Worm (Caenorhabditis elegans) whole organism, early embryonic: ENCODE results near the gene Y43F8C.5.

ENCODE experiments used
- B0310.2 ChIP-seq: sonication (generic microtip); optimal IDR thresholded peaks from 2 replicates; lab custom pipeline; 2016; ENCODE audit warnings: mild to moderate bottlenecking, missing genetic modification characterization, missing compliant biosample characterization
- F13C5.2 ChIP-seq: sonication (generic microtip); optimal IDR thresholded peaks from 2 replicates; lab custom pipeline; 2017; ENCODE audit warnings: mild to moderate bottlenecking, missing genetic modification characterization, inconsistent platforms, missing compliant biosample characterization
- aly-1 ChIP-seq: sonication (generic microtip); optimal IDR thresholded peaks from 2 replicates; lab custom pipeline; 2016; ENCODE audit warnings: missing genetic modification characterization, missing compliant biosample characterization
- ama-1 ChIP-seq: fragments of 150-350 bp; optimal IDR thresholded peaks from 2 replicates; lab custom pipeline; 2014
- ceh-13 ChIP-seq: fragments of 200-800 bp; sonication (Bioruptor generic); optimal IDR thresholded peaks from 2 replicates; lab custom pipeline; 2018; ENCODE audit warnings: mild to moderate bottlenecking, missing genetic modification characterization, missing compliant biosample characterization
- ceh-36 ChIP-seq: sonication (generic microtip); optimal IDR thresholded peaks from 2 replicates; lab custom pipeline; 2016; ENCODE audit warnings: missing genetic modification characterization, inconsistent platforms, missing compliant biosample characterization
- ets-7 ChIP-seq: sonication (generic microtip); optimal IDR thresholded peaks from 2 replicates; lab custom pipeline; 2016; ENCODE audit warnings: missing genotype, missing genetic modification characterization, missing compliant biosample characterization
- flt-1 ChIP-seq: fragments of 200-800 bp; sonication (Bioruptor generic); IDR thresholded peaks from 2 replicates; pipeline ENCODE4 v1.3.6; 2022; ENCODE audit warnings: missing genetic modification characterization, missing compliant biosample characterization
- hmbx-1 ChIP-seq: sonication (generic microtip); optimal IDR thresholded peaks from 2 replicates; lab custom pipeline; 2016; ENCODE audit warnings: mild to moderate bottlenecking, missing genetic modification characterization, missing compliant biosample characterization
- hmg-4 ChIP-seq: fragments of 200-800 bp; sonication (Bioruptor generic); optimal IDR thresholded peaks from 2 replicates; lab custom pipeline; 2018; ENCODE audit warnings: mild to moderate bottlenecking, missing genetic modification characterization, missing compliant biosample characterization
- hnd-1 ChIP-seq: sonication (generic microtip); optimal IDR thresholded peaks from 2 replicates; lab custom pipeline; 2016; ENCODE audit warnings: missing genetic modification characterization, missing compliant biosample characterization
- pes-1 ChIP-seq: fragments of 200-800 bp; sonication (Bioruptor generic); IDR thresholded peaks from 2 replicates; pipeline ENCODE4 v1.3.6; 2022; ENCODE audit warnings: missing genetic modification reagents, missing genetic modification characterization, missing compliant biosample characterization
- scrt-1 ChIP-seq: fragments of 200-800 bp; sonication (Bioruptor generic); IDR thresholded peaks from 2 replicates; pipeline ENCODE4 v1.3.6; 2022; ENCODE audit warnings: missing genetic modification characterization, missing compliant biosample characterization
- sea-1 ChIP-seq: fragments of 200-800 bp; sonication (Bioruptor generic); conservative IDR thresholded peaks from 2 replicates; pipeline ENCODE4 v1.3.6; 2022; ENCODE audit warnings: missing genetic modification characterization, missing compliant biosample characterization
- tbx-11 ChIP-seq: fragments of 200-800 bp; sonication (Bioruptor generic); IDR thresholded peaks from 2 replicates; pipeline ENCODE4 v1.3.6; 2022; ENCODE audit warnings: missing genetic modification characterization, missing compliant biosample characterization
- tbx-37 ChIP-seq: fragments of 200-800 bp; sonication (Bioruptor generic); conservative IDR thresholded peaks from 2 replicates; pipeline ENCODE4 v1.3.6; 2022; ENCODE audit warnings: missing genetic modification reagents, missing genetic modification characterization, missing compliant biosample characterization
- tra-4 ChIP-seq: sonication (generic microtip); optimal IDR thresholded peaks from 2 replicates; lab custom pipeline; 2017; ENCODE audit warnings: missing genetic modification characterization, missing compliant biosample characterization

Gene Y43F8C.5

DNA sequence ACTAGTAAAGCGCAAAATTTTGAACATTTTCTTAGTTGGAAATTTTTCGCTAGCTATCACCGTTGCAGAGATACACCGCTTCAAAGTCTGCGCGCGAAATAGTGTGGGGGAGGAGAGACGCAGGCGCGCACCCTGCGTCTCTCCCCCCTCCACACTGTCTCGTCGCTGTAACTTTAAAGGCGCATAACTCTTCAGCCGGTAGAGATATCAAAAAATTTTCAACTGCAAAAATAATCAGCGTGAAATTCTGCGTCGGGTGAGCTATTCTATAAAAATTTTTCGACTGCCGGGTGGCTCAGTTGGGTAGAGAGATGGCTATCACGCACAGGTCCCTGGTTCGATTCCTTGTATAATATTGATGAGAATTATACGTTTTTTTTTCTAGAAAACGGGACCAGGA lies 2.9 kb downstream of the Y43F8C.5 start:
- TF ChIP-seq B0310.2: no peak
- no peak for TF ChIP-seq ets-7 (tag; lab: Kevin White, UChicago)
- TF ChIP-seq hmg-4: peak; percentile 37
- peak; percentile 53 for TF ChIP-seq pes-1
- no peak for TF ChIP-seq sea-1 (GFP tag; lab: Robert Waterston, UW)
- no peak for TF ChIP-seq ceh-36 (tag; lab: Kevin White, UChicago)
- TF ChIP-seq hnd-1 (tag; lab: Kevin White, UChicago): no peak

DNA sequence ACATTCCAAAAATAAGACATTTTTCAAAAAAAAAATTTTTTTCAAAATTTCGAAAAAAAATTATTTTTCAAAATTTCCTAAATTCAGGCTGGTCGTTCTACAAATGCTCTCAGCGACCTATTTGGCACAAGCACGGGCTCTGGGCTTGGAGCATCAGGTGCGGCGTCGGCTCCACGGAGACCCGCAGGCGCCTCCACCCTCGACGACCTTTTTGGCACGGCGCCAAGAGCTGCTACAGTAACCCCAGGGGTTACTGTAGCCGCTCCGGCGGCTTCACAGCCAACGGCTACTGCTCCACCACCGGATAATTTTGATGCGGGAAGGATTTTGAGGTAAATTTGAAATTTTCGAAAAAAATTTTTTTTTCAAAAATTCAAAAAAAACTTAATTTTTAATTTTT lies 6.7 kb downstream of the Y43F8C.5 start:
- no peak for TF ChIP-seq F13C5.2
- TF ChIP-seq sea-1 (GFP tag; lab: Robert Waterston, UW): no peak
- no peak for TF ChIP-seq hmbx-1
- TF ChIP-seq ama-1 (lab: Kevin White, UChicago): no peak
- no peak for TF ChIP-seq tra-4
- TF ChIP-seq B0310.2: no peak
- TF ChIP-seq tbx-11 (GFP tag; lab: Robert Waterston, UW): no peak

DNA sequence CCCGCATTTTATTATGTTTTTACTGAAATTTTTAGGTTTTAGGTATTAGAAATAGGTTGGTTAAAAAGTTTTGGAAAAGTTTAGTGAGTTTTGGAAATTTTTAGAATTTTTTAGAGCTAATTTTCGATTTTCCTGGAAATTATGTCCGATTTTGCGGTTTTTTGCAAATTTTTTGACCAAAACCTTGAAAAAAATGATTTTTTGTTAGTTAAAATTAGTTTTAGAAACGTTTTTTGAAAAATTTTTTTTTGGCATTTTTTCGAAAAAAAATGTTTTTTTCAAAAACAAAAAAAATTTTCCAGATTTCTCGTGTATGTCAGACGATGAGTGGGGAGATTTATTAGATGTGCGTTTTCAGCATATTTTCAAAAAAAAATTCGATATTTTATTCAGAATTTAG lies 7.7 kb downstream of the Y43F8C.5 start, which contains the start of gene dyf-19:
dyf-19 (plus strand) TSS at position 301 of the 400 bp plus-strand sequence.
- TF ChIP-seq ceh-13 (GFP tag; lab: Kevin White, UChicago): no peak
- TF ChIP-seq ama-1 (lab: Kevin White, UChicago): no peak
- TF ChIP-seq tbx-37 (GFP tag; lab: Robert Waterston, UW): no peak
- no peak for TF ChIP-seq hmbx-1
- TF ChIP-seq aly-1 (tag; lab: Kevin White, UChicago): no peak
- no peak for TF ChIP-seq scrt-1
- TF ChIP-seq ceh-36 (tag; lab: Kevin White, UChicago): no peak
- TF ChIP-seq sea-1 (GFP tag; lab: Robert Waterston, UW): no peak
- no peak for TF ChIP-seq pes-1
- no peak for TF ChIP-seq flt-1 (GFP tag; lab: Robert Waterston, UW)
- TF ChIP-seq ets-7 (tag; lab: Kevin White, UChicago): no peak
- TF ChIP-seq hnd-1 (tag; lab: Kevin White, UChicago): no peak
- no peak for TF ChIP-seq tbx-11 (GFP tag; lab: Robert Waterston, UW)
- no peak for TF ChIP-seq F13C5.2
- no peak for TF ChIP-seq hmg-4
- no peak for TF ChIP-seq tra-4
- no peak for TF ChIP-seq B0310.2

DNA sequence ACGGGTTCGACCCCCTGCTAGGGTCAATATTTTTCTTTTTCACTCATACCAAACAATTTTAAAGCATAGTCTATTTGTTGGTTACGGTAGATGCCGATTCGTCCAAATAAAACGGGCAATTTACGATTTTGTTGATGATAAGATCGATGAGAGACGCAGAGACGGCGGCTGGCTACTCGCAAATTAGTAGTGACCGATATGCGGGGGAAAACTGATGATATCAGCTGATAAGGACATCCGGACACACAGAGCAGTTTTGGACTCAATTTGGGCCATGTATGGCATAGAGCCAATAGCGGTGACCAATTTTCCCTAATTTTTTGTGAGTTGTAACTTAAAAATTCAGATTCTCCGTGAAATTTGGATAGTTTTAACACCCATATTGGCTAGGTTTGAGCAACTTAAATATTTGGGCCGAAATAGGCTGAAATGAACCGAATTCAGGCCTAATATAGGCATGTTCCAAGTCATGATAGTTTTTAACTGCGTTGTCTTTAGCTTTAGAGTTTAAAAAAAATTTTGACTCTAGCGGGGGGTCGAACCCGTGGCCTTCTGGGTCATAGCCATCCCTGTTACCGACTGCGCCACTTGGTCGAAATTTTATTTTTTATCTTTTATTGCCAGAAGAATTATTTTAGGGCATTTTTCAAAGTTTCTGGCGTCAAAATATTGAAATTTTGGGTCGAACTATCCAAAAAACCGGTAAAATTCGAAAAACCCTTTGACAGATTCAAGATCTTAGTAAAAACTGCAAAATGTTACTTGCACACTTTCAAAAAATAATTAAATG lies 8.7 kb downstream of the Y43F8C.5 start:
- no peak for TF ChIP-seq tbx-37 (GFP tag; lab: Robert Waterston, UW)
- TF ChIP-seq B0310.2: no peak
- TF ChIP-seq ets-7 (tag; lab: Kevin White, UChicago): no peak
- no peak for TF ChIP-seq aly-1 (tag; lab: Kevin White, UChicago)
- TF ChIP-seq flt-1 (GFP tag; lab: Robert Waterston, UW): no peak
- no peak for TF ChIP-seq F13C5.2
- no peak for TF ChIP-seq sea-1 (GFP tag; lab: Robert Waterston, UW)
- TF ChIP-seq pes-1: no peak
- TF ChIP-seq hnd-1 (tag; lab: Kevin White, UChicago): no peak

DNA sequence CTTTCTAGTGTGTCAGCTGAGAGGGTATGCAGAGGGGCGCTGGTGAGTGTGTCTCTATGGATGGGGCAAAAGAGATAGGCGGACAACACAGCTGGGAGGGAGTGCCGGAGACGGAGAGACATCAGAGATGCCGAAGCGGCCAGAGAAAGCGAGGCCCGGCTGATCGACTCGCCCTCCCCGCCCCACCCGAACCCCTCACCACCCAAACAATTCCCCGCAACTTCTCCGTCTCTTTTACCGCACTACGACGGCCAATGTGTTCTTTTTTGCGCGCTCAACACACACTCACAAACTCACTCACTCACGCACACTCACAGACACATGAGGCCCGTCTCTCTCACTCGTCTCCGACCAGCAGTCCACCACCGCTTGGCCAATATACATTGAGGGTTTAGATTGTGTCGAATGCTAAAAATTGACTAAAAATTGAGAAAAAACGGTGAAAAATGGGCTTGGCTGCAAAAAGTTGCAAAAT lies 10.0 kb downstream of the Y43F8C.5 start, which contains the start of gene Y43F8C.3:
Y43F8C.3 (minus strand) TSS at position 187 of the 475 bp plus-strand sequence.
- TF ChIP-seq pes-1: no peak
- no peak for TF ChIP-seq tbx-11 (GFP tag; lab: Robert Waterston, UW)
- peak; percentile 18; the same call in 1 of the 2 replicates for TF ChIP-seq flt-1 (GFP tag; lab: Robert Waterston, UW)
- TF ChIP-seq aly-1 (tag; lab: Kevin White, UChicago): no peak
- TF ChIP-seq ceh-13 (GFP tag; lab: Kevin White, UChicago): no peak
- TF ChIP-seq hmbx-1: no peak
- TF ChIP-seq F13C5.2: peak; percentile 26
- no peak for TF ChIP-seq ets-7 (tag; lab: Kevin White, UChicago)
- peak; percentile 73 for TF ChIP-seq hmg-4
- TF ChIP-seq scrt-1: no peak; the same call in 1 of the 2 replicates
- TF ChIP-seq sea-1 (GFP tag; lab: Robert Waterston, UW): 0 out of 2 replicates have a peak, but pooled peaks have one; percentile 41
- no peak for TF ChIP-seq hnd-1 (tag; lab: Kevin White, UChicago)
- TF ChIP-seq tbx-37 (GFP tag; lab: Robert Waterston, UW): no peak
- no peak for TF ChIP-seq ceh-36 (tag; lab: Kevin White, UChicago)

DNA sequence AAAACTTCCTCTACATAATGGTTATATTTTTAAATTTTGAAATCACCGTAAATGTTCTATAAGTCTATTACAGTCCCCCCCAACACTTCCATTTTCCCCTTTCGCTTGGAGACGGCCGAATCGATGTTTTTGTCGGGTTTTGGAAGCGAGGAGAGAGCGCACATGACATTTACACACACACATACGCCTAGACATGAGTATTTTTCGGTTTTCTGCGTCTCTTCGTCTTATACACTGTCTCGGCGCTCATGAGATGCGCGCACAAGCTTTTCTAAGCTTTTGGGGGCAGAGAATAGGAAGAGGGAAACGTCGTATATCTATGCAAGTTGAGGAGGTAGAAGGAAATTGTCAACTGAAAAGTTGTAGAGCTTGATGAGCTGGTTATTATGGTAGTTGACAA lies 12.3 kb downstream of the Y43F8C.5 start:
- TF ChIP-seq tbx-11 (GFP tag; lab: Robert Waterston, UW): no peak
- TF ChIP-seq ceh-36 (tag; lab: Kevin White, UChicago): no peak
- TF ChIP-seq hmg-4: no peak
- no peak for TF ChIP-seq tbx-37 (GFP tag; lab: Robert Waterston, UW)
- TF ChIP-seq sea-1 (GFP tag; lab: Robert Waterston, UW): no peak
- TF ChIP-seq hnd-1 (tag; lab: Kevin White, UChicago): no peak
- no peak for TF ChIP-seq ama-1 (lab: Kevin White, UChicago)
- TF ChIP-seq pes-1: no peak
- no peak for TF ChIP-seq tra-4
- TF ChIP-seq scrt-1: no peak
- TF ChIP-seq aly-1 (tag; lab: Kevin White, UChicago): no peak
- no peak for TF ChIP-seq B0310.2

DNA sequence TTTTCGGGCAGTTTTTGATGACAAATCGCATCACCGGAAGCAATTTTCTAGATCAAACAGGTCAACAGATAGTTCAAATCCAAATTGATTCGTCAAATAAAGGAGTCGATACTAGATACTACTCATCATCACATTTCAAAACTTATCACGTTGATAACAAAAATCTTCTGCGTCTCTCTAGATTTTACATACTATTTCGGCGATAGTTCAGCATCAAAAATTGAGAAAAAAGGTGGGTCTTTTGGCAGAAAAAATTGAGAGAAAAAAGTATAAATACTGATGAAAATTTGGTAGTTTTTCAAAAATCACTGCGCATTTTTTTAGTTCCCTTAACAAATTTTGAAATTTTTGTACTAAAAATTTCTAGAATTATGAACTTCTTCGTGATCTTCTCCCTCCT lies 19.3 kb downstream of the Y43F8C.5 start, which contains the start of gene nlp-26:
nlp-26 (plus strand) TSS at position 301 of the 400 bp plus-strand sequence.
- TF ChIP-seq tbx-11 (GFP tag; lab: Robert Waterston, UW) (no peak), F13C5.2 (no peak), ceh-36 (tag; lab: Kevin White, UChicago) (no peak), sea-1 (GFP tag; lab: Robert Waterston, UW) (no peak), aly-1 (tag; lab: Kevin White, UChicago) (no peak), scrt-1 (no peak), pes-1 (no peak), ets-7 (tag; lab: Kevin White, UChicago) (no peak), ceh-13 (GFP tag; lab: Kevin White, UChicago) (no peak), hmbx-1 (no peak), hmg-4 (no peak), hnd-1 (tag; lab: Kevin White, UChicago) (no peak), ama-1 (lab: Kevin White, UChicago) (no peak), tbx-37 (GFP tag; lab: Robert Waterston, UW) (no peak), flt-1 (GFP tag; lab: Robert Waterston, UW) (no peak), B0310.2 (no peak)
